Fruit fly (Drosophila melanogaster) whole organism: ENCODE results near the gene CG34382.

Experiments used
- CG8478 ChIP-seq: fragments of >200 bp; optimal IDR thresholded peaks from 2 replicates; lab custom pipeline; 2018; ENCODE audit warnings: inconsistent platforms
- Dll ChIP-seq: fragments of >200 bp; optimal IDR thresholded peaks from 2 replicates; lab custom pipeline; 2017
- usp ChIP-seq: fragments of >200 bp; optimal IDR thresholded peaks from 2 replicates; lab custom pipeline; 2017; ENCODE audit warnings: missing biosample characterization, missing genetic modification characterization, mixed read lengths

- no peak for TF ChIP-seq CG8478 (lab: Kevin White, UChicago)
- no peak for TF ChIP-seq Dll
- TF ChIP-seq usp (GFP tag; lab: Kevin White, UChicago), result no peak
These were observed 29.0 kb downstream of the CG34382 start, which contains the start of gene bma for dm6 chr3L:9907719-9908170.
